Worm (Caenorhabditis elegans): Measurements from ENCODE around the gene ZK370.4.
A peak's percentile ranks its signal among the peaks of the same experiment; 100 is the strongest.

ZK370.4 gene

ce11 chrIII:8749487-8749886, 18.3 kb upstream of the ZK370.4 start, which contains the start of gene sma-2:
Gene sma-2 (plus strand): TSS chrIII:8749680.
- TF ChIP-seq B0019.2 (GFP tag; conservative IDR thresholded peaks at IDR 0.05), result no peak
- no peak for TF ChIP-seq madf-8 (GFP tag; conservative IDR thresholded peaks at IDR 0.05)
- TF ChIP-seq attf-6 (GFP tag; IDR thresholded peaks at IDR 0.05), result no peak
- TF ChIP-seq hlh-26 (GFP tag; conservative IDR thresholded peaks at IDR 0.05), result no peak
- peak; percentile 68 for TF ChIP-seq attf-5 (GFP tag; optimal IDR thresholded peaks at IDR 0.05)
- TF ChIP-seq ceh-27 (GFP tag; optimal IDR thresholded peaks at IDR 0.05), result no peak
- no peak for TF ChIP-seq zim-3 (tag; optimal IDR thresholded peaks at IDR 0.05)
- no peak for TF ChIP-seq F22D6.2 (tag; optimal IDR thresholded peaks at IDR 0.05)
- peak; percentile 54 for TF ChIP-seq chd-7 (tag; optimal IDR thresholded peaks at IDR 0.05)
- TF ChIP-seq Y79H2A.3 (GFP tag; conservative IDR thresholded peaks at IDR 0.05), result no peak
- no peak for TF ChIP-seq hsf-1 (GFP tag; IDR thresholded peaks at IDR 0.05)
- TF ChIP-seq hrde-1 (tag; optimal IDR thresholded peaks at IDR 0.05; ENCODE audit: borderline replicate concordance), result no peak
- TF ChIP-seq F57C9.4 (tag; optimal IDR thresholded peaks at IDR 0.05), result no peak
- no peak for TF ChIP-seq fkh-3 (tag; optimal IDR thresholded peaks at IDR 0.05)
- no peak for TF ChIP-seq akir-1 (GFP tag; optimal IDR thresholded peaks at IDR 0.05)
- TF ChIP-seq rpc-1 (optimal IDR thresholded peaks at IDR 0.05), result no peak
- TF ChIP-seq rpc-1 (tag; optimal IDR thresholded peaks at IDR 0.05), result no peak
- peak; percentile 44; the same call in 1 of the 2 replicates for TF ChIP-seq B0336.3 (GFP tag; IDR thresholded peaks at IDR 0.05)
- TF ChIP-seq pha-4 (tag; optimal IDR thresholded peaks at IDR 0.05), result peak; percentile 29
- TF ChIP-seq atf-7 (tag; optimal IDR thresholded peaks at IDR 0.05), result peak; percentile 68
- TF ChIP-seq Y53F4B.3 (GFP tag; IDR thresholded peaks at IDR 0.05), result no peak
- no peak for TF ChIP-seq aptf-2 (GFP tag; conservative IDR thresholded peaks at IDR 0.05)
- TF ChIP-seq lin-26 (GFP tag; IDR thresholded peaks at IDR 0.05), result no peak
- no peak for TF ChIP-seq T26A5.8 (tag; optimal IDR thresholded peaks at IDR 0.05)
- TF ChIP-seq dpff-1 (tag; optimal IDR thresholded peaks at IDR 0.05), result no peak
- TF ChIP-seq egl-18 (GFP tag; IDR thresholded peaks at IDR 0.05), result no peak
- no peak for TF ChIP-seq ekl-4 (GFP tag; IDR thresholded peaks at IDR 0.05)
- TF ChIP-seq egl-44 (GFP tag; IDR thresholded peaks at IDR 0.05), result no peak
- no peak for TF ChIP-seq egrh-3 (GFP tag; IDR thresholded peaks at IDR 0.05)
- TF ChIP-seq ZK185.1 (tag; optimal IDR thresholded peaks at IDR 0.05; ENCODE audit: poor library complexity, severe bottlenecking), result peak; percentile 33
- TF ChIP-seq Y95B8A.8 (GFP tag; IDR thresholded peaks at IDR 0.05), result no peak
- TF ChIP-seq unc-130 (GFP tag; optimal IDR thresholded peaks at IDR 0.05), result no peak
- 0 out of 2 replicates have a peak, but pooled peaks have one; percentile 33 for TF ChIP-seq nfyb-1 (GFP tag; IDR thresholded peaks at IDR 0.05)
- TF ChIP-seq attf-3 (GFP tag; conservative IDR thresholded peaks at IDR 0.05), result no peak
- no peak for TF ChIP-seq Y56A3A.18 (GFP tag; IDR thresholded peaks at IDR 0.05)
- TF ChIP-seq ztf-25 (GFP tag; IDR thresholded peaks at IDR 0.05), result no peak
- TF ChIP-seq T07F8.4 (tag; optimal IDR thresholded peaks at IDR 0.05), result no peak
- TF ChIP-seq let-607 (tag; optimal IDR thresholded peaks at IDR 0.05), result peak; percentile 24 to 30
- peak; percentile 36 for TF ChIP-seq tbp1 (GFP tag; optimal IDR thresholded peaks at IDR 0.05)
- TF ChIP-seq nhr-179 (tag; optimal IDR thresholded peaks at IDR 0.05), result no peak
- TF ChIP-seq lin-54 (GFP tag; optimal IDR thresholded peaks at IDR 0.05), result no peak
- TF ChIP-seq sdz-38 (tag; optimal IDR thresholded peaks at IDR 0.05), result no peak
- TF ChIP-seq madf-10 (tag; optimal IDR thresholded peaks at IDR 0.05), result peak; percentile 25
- TF ChIP-seq F33H1.4 (GFP tag; IDR thresholded peaks at IDR 0.05), result no peak
- TF ChIP-seq repo-1 (tag; optimal IDR thresholded peaks at IDR 0.05), result no peak
- no peak for TF ChIP-seq lin-35 (GFP tag; optimal IDR thresholded peaks at IDR 0.05)
- TF ChIP-seq cebp-1 (GFP tag; IDR thresholded peaks at IDR 0.05), result no peak
- peak; percentile 73 for TF ChIP-seq cebp-1 (tag; optimal IDR thresholded peaks at IDR 0.05)
- TF ChIP-seq sea-2 (GFP tag; IDR thresholded peaks at IDR 0.05), result no peak

All from whole organism, young adult.